Fruit fly (Drosophila melanogaster) whole organism, adult: ENCODE results near the gene SIFaR.

Source experiments
- CG11617 ChIP-seq: fragments of 200-800 bp; sonication (Bioruptor generic); optimal IDR thresholded peaks from 2 replicates; lab custom pipeline; 2017; ENCODE audit warnings: mild to moderate bottlenecking, missing biosample characterization, missing genetic modification reagents, missing genetic modification characterization
- CG12768 ChIP-seq: fragments of 200-800 bp; sonication (Bioruptor generic); optimal IDR thresholded peaks from 2 replicates; lab custom pipeline; 2017; ENCODE audit warnings: missing biosample characterization, missing genetic modification characterization, mild to moderate bottlenecking, moderate library complexity, missing genetic modification reagents
- CG14711 ChIP-seq: fragments of 200-800 bp; sonication (Bioruptor generic); optimal IDR thresholded peaks from 2 replicates; lab custom pipeline; 2018; ENCODE audit warnings: missing biosample characterization, mild to moderate bottlenecking, missing genetic modification characterization, moderate library complexity
- CG33017 ChIP-seq: fragments of 200-800 bp; sonication (Bioruptor generic); optimal IDR thresholded peaks from 2 replicates; lab custom pipeline; 2018; ENCODE audit warnings: missing biosample characterization, mild to moderate bottlenecking, missing genetic modification characterization, moderate library complexity
- Hr96 ChIP-seq: fragments of 200-800 bp; sonication (Bioruptor generic); optimal IDR thresholded peaks from 2 replicates; lab custom pipeline; 2016; ENCODE audit warnings: missing biosample characterization, missing genetic modification characterization
- Mnt ChIP-seq: fragments of 200-800 bp; sonication (Bioruptor generic); optimal IDR thresholded peaks from 2 replicates; lab custom pipeline; 2016; ENCODE audit warnings: missing biosample characterization, mild to moderate bottlenecking, missing genetic modification characterization
- bab1 ChIP-seq: fragments of 200-800 bp; sonication (Bioruptor generic); optimal IDR thresholded peaks from 3 replicates; lab custom pipeline; 2019; ENCODE audit warnings: missing biosample characterization, mild to moderate bottlenecking, missing genetic modification characterization, moderate library complexity
- cic ChIP-seq: fragments of 200-800 bp; sonication (Bioruptor generic); optimal IDR thresholded peaks from 2 replicates; lab custom pipeline; 2017; ENCODE audit warnings: missing biosample characterization, mild to moderate bottlenecking, missing genetic modification characterization, moderate library complexity
- cnc ChIP-seq, 2 experiments: fragments of >200 bp; optimal IDR thresholded peaks; 2 replicates each; lab custom pipeline; 2017
- kay ChIP-seq: fragments of 200-800 bp; sonication (Bioruptor generic); peaks from one replicate; lab custom pipeline; 2016; ENCODE audit warnings: missing biosample characterization, missing genetic modification characterization, borderline replicate concordance
- ovo ChIP-seq: fragments of 200-800 bp; sonication (Bioruptor generic); optimal IDR thresholded peaks from 2 replicates; lab custom pipeline; 2016; ENCODE audit warnings: missing biosample characterization, missing genetic modification characterization
- pad ChIP-seq: fragments of 200-800 bp; sonication (Bioruptor generic); optimal IDR thresholded peaks from 3 replicates; lab custom pipeline; 2017; ENCODE audit warnings: missing biosample characterization, missing genetic modification characterization, mild to moderate bottlenecking, moderate library complexity, missing genetic modification reagents
- toe ChIP-seq: fragments of 200-800 bp; sonication (Bioruptor generic); optimal IDR thresholded peaks from 2 replicates; lab custom pipeline; 2016; ENCODE audit warnings: missing biosample characterization, missing genetic modification characterization

DNA sequence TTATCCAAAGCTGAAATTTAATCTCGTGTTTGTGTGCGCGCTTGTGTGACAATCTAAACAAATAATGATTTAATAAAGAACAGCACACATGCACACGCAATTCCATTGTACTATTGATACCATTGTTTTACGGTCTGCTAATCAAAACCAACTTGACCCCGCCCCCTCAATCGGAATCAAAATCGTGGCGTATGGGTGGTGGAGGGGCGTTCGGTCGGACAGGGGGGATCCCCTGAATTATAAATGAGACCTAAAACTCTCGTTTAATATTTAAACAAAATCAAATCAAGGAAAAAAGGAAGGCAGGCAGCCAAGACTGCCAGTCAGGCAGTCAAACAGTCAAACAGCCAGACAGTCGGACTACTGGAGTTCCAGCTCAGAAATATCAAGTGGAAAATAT, 37.4 kb upstream of the SIFaR start:
- TF ChIP-seq kay (no peak), pad (GFP tag; lab: Kevin White, UChicago) (no peak), CG11617 (GFP tag; lab: Kevin White, UChicago) (no peak), cnc (optimal IDR thresholded peaks at IDR 0.05; lab: Kevin White, UChicago) (no peak), Hr96 (no peak), cic (GFP tag; lab: Kevin White, UChicago) (no peak), toe (GFP tag; lab: Kevin White, UChicago) (no peak), CG12768 (GFP tag; lab: Kevin White, UChicago) (no peak), CG33017 (no peak), CG14711 (tag; lab: Kevin White, UChicago) (no peak), Mnt (GFP tag; lab: Kevin White, UChicago) (no peak), bab1 (no peak), ovo (GFP tag; lab: Kevin White, UChicago) (no peak)
